Fruit fly (Drosophila melanogaster) whole organism, embryonic: ENCODE data around the gene kirre.

Experiments used
- CG10274 ChIP-seq: fragments of 200-800 bp; sonication (Bioruptor generic); optimal IDR thresholded peaks from 3 replicates; lab custom pipeline; 2017; ENCODE audit warnings: missing biosample characterization, mild to moderate bottlenecking, missing genetic modification characterization
- CG11504 ChIP-seq: fragments of 200-800 bp; sonication (Bioruptor generic); optimal IDR thresholded peaks from 3 replicates; lab custom pipeline; 2019; ENCODE audit warnings: missing biosample characterization, mild to moderate bottlenecking, missing genetic modification characterization, moderate library complexity
- CG13287 ChIP-seq: fragments of 200-800 bp; sonication (Bioruptor generic); IDR thresholded peaks from 2 replicates; pipeline ENCODE4 v1.3.6; 2022; ENCODE audit warnings: missing biosample characterization, missing genetic modification characterization; ENCODE audit not compliant: partially characterized antibody
- CG14710 ChIP-seq: fragments of 200-800 bp; sonication (Bioruptor generic); optimal IDR thresholded peaks from 3 replicates; lab custom pipeline; 2019; ENCODE audit warnings: missing biosample characterization, mild to moderate bottlenecking, missing genetic modification characterization, moderate library complexity
- CG15514 ChIP-seq: fragments of 200-800 bp; sonication (Bioruptor generic); optimal IDR thresholded peaks from 3 replicates; lab custom pipeline; 2017; ENCODE audit warnings: missing biosample characterization, missing genetic modification characterization, mild to moderate bottlenecking, moderate library complexity, missing genetic modification reagents
- CG17328 ChIP-seq: fragments of 200-800 bp; sonication (Bioruptor generic); IDR thresholded peaks from 2 replicates; pipeline ENCODE4 v1.3.6; 2022; ENCODE audit warnings: missing biosample characterization, missing genetic modification characterization
- CG18011 ChIP-seq: fragments of 200-800 bp; sonication (Bioruptor generic); optimal IDR thresholded peaks from 2 replicates; lab custom pipeline; 2017; ENCODE audit warnings: missing biosample characterization, missing genetic modification characterization, mild to moderate bottlenecking, moderate library complexity, missing genotype
- CG1832 ChIP-seq: fragments of 200-800 bp; sonication (Bioruptor generic); optimal IDR thresholded peaks from 2 replicates; lab custom pipeline; 2017; ENCODE audit warnings: missing biosample characterization, mild to moderate bottlenecking, missing genetic modification characterization, inconsistent platforms
- CG2120 ChIP-seq: fragments of 200-800 bp; sonication (Bioruptor generic); optimal IDR thresholded peaks from 3 replicates; lab custom pipeline; 2016; ENCODE audit warnings: missing biosample characterization, missing genetic modification characterization
- CG6813 ChIP-seq: fragments of 200-800 bp; sonication (Bioruptor generic); optimal IDR thresholded peaks from 2 replicates; lab custom pipeline; 2017; ENCODE audit warnings: missing biosample characterization, missing genetic modification characterization, mild to moderate bottlenecking, moderate library complexity, missing genetic modification reagents
- CG7271 ChIP-seq: fragments of 200-800 bp; sonication (Bioruptor generic); optimal IDR thresholded peaks from 2 replicates; lab custom pipeline; 2018; ENCODE audit warnings: missing biosample characterization, mild to moderate bottlenecking, missing genetic modification characterization, moderate library complexity
- CG7372 ChIP-seq: fragments of 200-800 bp; sonication (Bioruptor generic); IDR thresholded peaks from 2 replicates; pipeline ENCODE4 v1.3.6; 2022; ENCODE audit warnings: missing biosample characterization, missing genetic modification characterization
- CG7839 ChIP-seq: fragments of 200-800 bp; sonication (Bioruptor generic); optimal IDR thresholded peaks from 3 replicates; lab custom pipeline; 2018; ENCODE audit warnings: missing biosample characterization, mild to moderate bottlenecking, missing genetic modification characterization, moderate library complexity
- D19A ChIP-seq: fragments of 200-800 bp; optimal IDR thresholded peaks from 3 replicates; lab custom pipeline; 2019; ENCODE audit warnings: missing biosample characterization, mild to moderate bottlenecking, missing genetic modification characterization, moderate library complexity
- Dad ChIP-seq: fragments of 200-800 bp; sonication (Bioruptor generic); optimal IDR thresholded peaks from 3 replicates; lab custom pipeline; 2016; ENCODE audit warnings: missing biosample characterization, missing genetic modification characterization
- Doc2 ChIP-seq: fragments of 200-800 bp; sonication (Bioruptor generic); IDR thresholded peaks from 2 replicates; pipeline ENCODE4 v1.3.6; 2022; ENCODE audit warnings: missing biosample characterization, missing genetic modification characterization
- Doc3 ChIP-seq: fragments of 200-800 bp; sonication (Bioruptor generic); IDR thresholded peaks from 3 replicates; pipeline ENCODE4 v1.3.6; 2022; ENCODE audit warnings: missing biosample characterization, missing genetic modification characterization; ENCODE audit not compliant: partially characterized antibody
- Drgx ChIP-seq: fragments of 200-800 bp; sonication (Bioruptor generic); IDR thresholded peaks from 2 replicates; pipeline ENCODE4 v1.3.6; 2022; ENCODE audit warnings: missing biosample characterization, missing genetic modification characterization
- Hand ChIP-seq: fragments of 200-800 bp; sonication (Bioruptor generic); optimal IDR thresholded peaks from 2 replicates; lab custom pipeline; 2017; ENCODE audit warnings: mild to moderate bottlenecking, missing biosample characterization, missing genetic modification reagents, missing genetic modification characterization
- Hr3 ChIP-seq: fragments of 200-800 bp; sonication (Bioruptor generic); optimal IDR thresholded peaks from 3 replicates; lab custom pipeline; 2016; ENCODE audit warnings: missing biosample characterization, missing genetic modification characterization
- Hr51 ChIP-seq, 2 experiments: fragments of 200-800 bp; sonication (Bioruptor generic); optimal IDR thresholded peaks; 2 replicates in 1 of 2; 3 replicates in 1 of 2; lab custom pipeline; 2016 to 2018; ENCODE audit warnings: missing biosample characterization in 2 of 2, missing genetic modification characterization in 2 of 2, mild to moderate bottlenecking in 1 of 2, moderate library complexity in 1 of 2
- Mes4 ChIP-seq: fragments of 200-800 bp; sonication (Bioruptor generic); optimal IDR thresholded peaks from 2 replicates; lab custom pipeline; 2016; ENCODE audit warnings: missing biosample characterization, missing genetic modification characterization
- NC2α ChIP-seq: fragments of 200-800 bp; sonication (Bioruptor generic); optimal IDR thresholded peaks from 2 replicates; lab custom pipeline; 2016; ENCODE audit warnings: missing biosample characterization, missing genetic modification characterization
- Nf-YC ChIP-seq: fragments of 200-800 bp; optimal IDR thresholded peaks from 3 replicates; lab custom pipeline; 2019; ENCODE audit warnings: missing biosample characterization, mild to moderate bottlenecking, missing genetic modification characterization, moderate library complexity
- Oli ChIP-seq: fragments of 200-800 bp; sonication (Bioruptor generic); optimal IDR thresholded peaks from 2 replicates; lab custom pipeline; 2018; ENCODE audit warnings: missing biosample characterization, mild to moderate bottlenecking, missing genetic modification characterization, moderate library complexity
- Optix ChIP-seq: fragments of 200-800 bp; sonication (Bioruptor generic); IDR thresholded peaks from 3 replicates; pipeline ENCODE4 v1.3.6; 2022; ENCODE audit warnings: missing biosample characterization, missing genetic modification characterization
- Ptx1 ChIP-seq: fragments of 200-800 bp; sonication (Bioruptor generic); IDR thresholded peaks from 2 replicates; pipeline ENCODE4 v1.3.6; 2022; ENCODE audit warnings: missing biosample characterization, missing genetic modification characterization
- Rx ChIP-seq: fragments of 200-800 bp; sonication (Bioruptor generic); IDR thresholded peaks from 2 replicates; pipeline ENCODE4 v1.3.6; 2022; ENCODE audit warnings: missing biosample characterization, missing genetic modification characterization
- Ssrp ChIP-seq: fragments of 200-800 bp; sonication (Bioruptor generic); optimal IDR thresholded peaks from 2 replicates; lab custom pipeline; 2018; ENCODE audit warnings: missing biosample characterization, mild to moderate bottlenecking, missing genetic modification characterization, moderate library complexity
- Trl ChIP-seq, 3 experiments: fragments of >200 bp in 2 of 3; fragments of 200-800 bp in 1 of 3; sonication (Bioruptor generic) in 1 of 3; optimal IDR thresholded peaks; 2 replicates in 1 of 3; 3 replicates in 2 of 3; lab custom pipeline; 2016 to 2017; ENCODE audit warnings: missing biosample characterization in 1 of 3, missing genetic modification characterization in 1 of 3
- cato ChIP-seq: fragments of 200-800 bp; sonication (Bioruptor generic); optimal IDR thresholded peaks from 2 replicates; lab custom pipeline; 2016; ENCODE audit warnings: missing biosample characterization, missing genetic modification characterization, borderline replicate concordance
- corto ChIP-seq: fragments of 200-800 bp; sonication (Bioruptor generic); optimal IDR thresholded peaks from 2 replicates; lab custom pipeline; 2016; ENCODE audit warnings: missing biosample characterization, mild to moderate bottlenecking, missing genetic modification characterization, moderate library complexity
- dysf ChIP-seq: fragments of 200-800 bp; sonication (Bioruptor generic); IDR thresholded peaks from 3 replicates; pipeline ENCODE4 v1.3.6; 2022; ENCODE audit warnings: missing biosample characterization, missing genetic modification characterization
- fd96Cb ChIP-seq: fragments of 200-800 bp; sonication (Bioruptor generic); optimal IDR thresholded peaks from 2 replicates; lab custom pipeline; 2018; ENCODE audit warnings: missing biosample characterization, mild to moderate bottlenecking, missing genetic modification characterization, moderate library complexity
- gem ChIP-seq: fragments of 200-800 bp; sonication (Bioruptor generic); optimal IDR thresholded peaks from 2 replicates; lab custom pipeline; 2019; ENCODE audit warnings: missing biosample characterization, mild to moderate bottlenecking, missing genetic modification characterization, moderate library complexity
- jing ChIP-seq: fragments of 200-800 bp; sonication (Bioruptor generic); optimal IDR thresholded peaks from 2 replicates; lab custom pipeline; 2018; ENCODE audit warnings: missing biosample characterization, mild to moderate bottlenecking, missing genetic modification characterization
- klu ChIP-seq: fragments of 200-800 bp; sonication (Bioruptor generic); IDR thresholded peaks from 2 replicates; pipeline ENCODE4 v1.3.6; 2022; ENCODE audit warnings: missing biosample characterization, missing genetic modification characterization
- lola ChIP-seq, 3 experiments: fragments of >200 bp in 2 of 3; fragments of 200-800 bp in 1 of 3; sonication (Bioruptor generic) in 1 of 3; optimal IDR thresholded peaks; 2 replicates each; lab custom pipeline; 2017 to 2019; ENCODE audit warnings: missing biosample characterization in 3 of 3, missing genetic modification characterization in 3 of 3, mild to moderate bottlenecking in 1 of 3, moderate library complexity in 1 of 3
- lov ChIP-seq, 2 experiments: fragments of 200-800 bp in 1 of 2; fragments of >200 bp in 1 of 2; sonication (Bioruptor generic) in 1 of 2; IDR thresholded peaks in 1 of 2; optimal IDR thresholded peaks in 1 of 2; 2 replicates in 1 of 2; 3 replicates in 1 of 2; pipeline versions ENCODE4 v1.3.6 to Lab custom; 2017 to 2022; ENCODE audit warnings: missing biosample characterization in 1 of 2, missing genetic modification characterization in 1 of 2
- psq ChIP-seq: fragments of 200-800 bp; sonication (Bioruptor generic); optimal IDR thresholded peaks from 2 replicates; lab custom pipeline; 2017; ENCODE audit warnings: missing biosample characterization, missing genetic modification characterization
- repo ChIP-seq: fragments of 200-800 bp; sonication (Bioruptor generic); optimal IDR thresholded peaks from 2 replicates; lab custom pipeline; 2016; ENCODE audit warnings: missing biosample characterization, missing genetic modification characterization
- ro ChIP-seq: fragments of 200-800 bp; sonication (Bioruptor generic); IDR thresholded peaks from 2 replicates; pipeline ENCODE4 v1.3.6; 2022; ENCODE audit warnings: missing biosample characterization, missing genetic modification characterization
- sens ChIP-seq: fragments of 200-800 bp; sonication (Bioruptor generic); peaks from one replicate; lab custom pipeline; 2016; ENCODE audit warnings: missing biosample characterization, missing genetic modification characterization
- ssp ChIP-seq: fragments of 200-800 bp; sonication (Bioruptor generic); IDR thresholded peaks from 2 replicates; pipeline ENCODE4 v1.3.6; 2022; ENCODE audit warnings: missing biosample characterization, missing genetic modification characterization
- ttk ChIP-seq: fragments of 200-800 bp; sonication (Bioruptor generic); IDR thresholded peaks from 2 replicates; pipeline ENCODE4 v2.1.2; 2022; ENCODE audit warnings: missing biosample characterization, missing genetic modification characterization

Gene kirre

DNA sequence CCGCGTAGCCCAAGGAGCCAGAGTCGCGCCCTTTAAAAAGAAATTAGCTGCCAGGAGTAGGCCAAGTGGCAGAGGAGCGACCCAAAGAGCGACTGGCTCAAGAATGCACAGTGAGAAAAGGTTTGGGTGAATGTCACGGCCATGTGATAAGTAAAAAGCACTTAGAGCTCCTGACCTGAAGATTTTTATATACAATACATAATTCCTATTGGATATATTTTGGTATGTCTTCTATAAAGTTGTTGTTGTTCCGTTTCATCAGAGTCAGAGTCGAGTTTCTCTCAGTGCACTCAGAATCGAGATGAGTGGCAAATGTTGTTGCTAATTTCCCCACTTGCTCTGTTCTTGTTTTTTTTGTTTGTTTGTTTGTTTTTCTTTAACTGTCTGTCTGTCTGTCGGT is 21.0 kb downstream of the kirre start (continued):
- peak; percentile 52 for TF ChIP-seq sens (GFP tag; lab: Kevin White, UChicago)
- TF ChIP-seq Drgx (GFP tag; lab: Robert Waterston, UW), result 0 out of 2 replicates have a peak, but pooled peaks have one; percentile 18
- TF ChIP-seq CG7372 (GFP tag; lab: Robert Waterston, UW), result no peak
- TF ChIP-seq CG11504 (tag; lab: Kevin White, UChicago), result peak; percentile 17
- peak; percentile 10 for TF ChIP-seq gem (tag; lab: Kevin White, UChicago)
- peak; percentile 19; the same call in 1 of the 2 replicates for TF ChIP-seq Rx (GFP tag; lab: Robert Waterston, UW)
- peak; percentile 9 for TF ChIP-seq CG2120 (GFP tag; lab: Kevin White, UChicago)
- no peak for TF ChIP-seq psq (GFP tag; lab: Kevin White, UChicago)
- TF ChIP-seq CG7839, result peak; percentile 10
- TF ChIP-seq, all 482 proteins: peak for 18

DNA sequence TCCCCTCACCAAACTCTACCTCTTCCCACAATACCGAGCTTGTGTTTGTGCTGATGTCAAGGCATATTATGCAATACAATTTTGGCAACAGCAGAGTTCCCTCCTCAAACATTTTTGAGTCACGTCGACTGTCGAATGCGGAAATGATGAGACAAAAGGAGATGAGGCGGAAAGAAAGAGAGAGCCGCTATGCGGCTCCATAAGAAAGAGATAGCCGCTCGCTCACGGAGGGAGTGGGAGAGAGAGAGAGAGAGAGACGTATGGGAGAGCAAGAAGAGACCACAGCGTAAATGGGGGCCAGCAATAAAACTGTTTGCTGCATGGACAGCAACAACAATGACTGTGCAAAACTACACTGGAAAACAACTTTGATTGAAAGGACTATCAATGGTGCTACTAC is 25.3 kb downstream of the kirre start:
- TF ChIP-seq Trl (optimal IDR thresholded peaks at IDR 0.05; lab: Kevin White, UChicago) (peak; percentile 27 to 32), Trl (GFP tag; optimal IDR thresholded peaks at IDR 0.05; lab: Kevin White, UChicago) (no peak), CG1832 (GFP tag; lab: Kevin White, UChicago) (peak; percentile 62), Doc2 (GFP tag; lab: Robert Waterston, UW) (no peak), CG15514 (GFP tag; lab: Kevin White, UChicago) (no peak), Doc3 (GFP tag; lab: Robert Waterston, UW) (no peak), Mes4 (no peak), CG10274 (no peak), CG18011 (GFP tag; lab: Kevin White, UChicago) (no peak), corto (GFP tag; lab: Kevin White, UChicago) (no peak)
- TF ChIP-seq, all 482 proteins: peak for 2

dm6 chrX:2786553-2787118 is 46.5 kb downstream of the kirre start:
- TF ChIP-seq Ssrp (tag; lab: Kevin White, UChicago), result peak; percentile 79
- peak; percentile 13 for TF ChIP-seq CG7271
- TF ChIP-seq CG13287 (GFP tag; lab: Robert Waterston, UW), result no peak
- TF ChIP-seq Dad (GFP tag; lab: Kevin White, UChicago), result peak; percentile 96
- peak; percentile 94 for TF ChIP-seq Ptx1 (GFP tag; lab: Robert Waterston, UW)
- TF ChIP-seq CG14710, result peak; percentile 60
- TF ChIP-seq repo (GFP tag; lab: Kevin White, UChicago), result peak; percentile 78
- peak; percentile 85 for TF ChIP-seq fd96Cb (tag; lab: Kevin White, UChicago)
- TF ChIP-seq Hand (GFP tag; lab: Kevin White, UChicago), result peak; percentile 77
- peak; percentile 90 for TF ChIP-seq Oli (tag; lab: Kevin White, UChicago)
- TF ChIP-seq Nf-YC (tag; lab: Kevin White, UChicago), result peak; percentile 63
- TF ChIP-seq ttk (GFP tag; lab: Robert Waterston, UW), result peak; percentile 94
- TF ChIP-seq lov (optimal IDR thresholded peaks at IDR 0.05; lab: Kevin White, UChicago), result no peak
- TF ChIP-seq lov (GFP tag; IDR thresholded peaks at IDR 0.05; lab: Robert Waterston, UW), result peak; percentile 66; the same call in 1 of the 3 replicates
- TF ChIP-seq ssp, result peak; percentile 79
- TF ChIP-seq CG6813, result peak; percentile 80
- peak; percentile 64 for TF ChIP-seq ro (GFP tag; lab: Robert Waterston, UW)
- no peak for TF ChIP-seq lola (GFP tag; optimal IDR thresholded peaks at IDR 0.05; lab: Kevin White, UChicago)
- peak; percentile 41 for TF ChIP-seq NC2α
- TF ChIP-seq Hr3 (GFP tag; lab: Kevin White, UChicago), result peak; percentile 75
- TF ChIP-seq D19A (tag; lab: Kevin White, UChicago), result peak; percentile 42
- TF ChIP-seq dysf (GFP tag; lab: Robert Waterston, UW), result peak; percentile 96
- TF ChIP-seq Hr51 (GFP tag; optimal IDR thresholded peaks at IDR 0.05; lab: Kevin White, UChicago), result peak; percentile 81 to 90
- TF ChIP-seq jing (GFP tag; lab: Kevin White, UChicago), result peak; percentile 71
- TF ChIP-seq cato (GFP tag; lab: Kevin White, UChicago), result peak; percentile 69
- peak; percentile 88 for TF ChIP-seq CG17328 (GFP tag; lab: Robert Waterston, UW)
- peak; percentile 88 for TF ChIP-seq klu (GFP tag; lab: Robert Waterston, UW)
- TF ChIP-seq Optix (GFP tag; lab: Robert Waterston, UW), result peak; percentile 68; the same call in 2 of the 3 replicates
